Worm (Caenorhabditis elegans): Measurements from ENCODE around the gene nurf-1.

The nurf-1 gene

DNA sequence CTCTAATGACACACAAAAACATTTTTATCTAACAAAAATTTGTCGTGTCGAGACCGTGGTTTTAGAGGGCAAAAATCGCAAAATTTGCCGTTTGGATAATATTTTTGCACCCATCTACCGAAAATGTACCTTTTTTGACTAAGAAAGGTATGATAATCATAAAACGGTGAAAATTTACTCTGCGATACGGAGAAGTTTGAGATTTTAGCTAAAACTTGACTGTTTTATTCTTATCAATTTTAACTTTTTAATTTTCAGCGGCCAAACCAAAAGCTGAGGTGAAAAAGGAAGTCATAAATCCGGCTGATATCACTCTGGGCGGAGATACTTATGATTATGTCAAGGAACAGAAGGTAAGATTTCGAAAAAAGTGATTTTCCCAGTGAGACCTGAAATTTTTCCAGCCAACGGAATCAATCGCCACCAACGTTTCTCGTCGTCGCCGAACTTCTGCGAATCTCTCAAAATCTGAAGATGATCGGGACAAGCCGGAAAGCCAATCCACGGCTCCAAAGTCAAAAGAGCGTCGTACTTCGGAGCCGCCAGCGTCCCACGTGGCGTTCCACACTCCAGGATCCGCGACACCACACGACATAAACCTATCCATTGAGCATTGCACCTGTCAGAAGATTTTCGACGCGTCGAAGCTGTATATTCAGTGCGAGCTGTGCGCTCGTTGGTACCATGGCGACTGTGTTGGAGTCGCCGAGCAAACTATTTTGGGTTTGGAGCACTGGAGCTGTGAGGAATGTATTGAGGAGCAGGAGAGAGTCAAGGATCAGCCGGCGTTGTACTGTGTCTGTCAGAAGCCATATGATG, 15.8 kb downstream of the nurf-1 start (continued):
- no peak for TF ChIP-seq daf-8 (GFP tag; IDR thresholded peaks at IDR 0.05)
- no peak for TF ChIP-seq mep-1 (tag; optimal IDR thresholded peaks at IDR 0.05)
- TF ChIP-seq snpc-4 (tag; optimal IDR thresholded peaks at IDR 0.05): no peak
- TF ChIP-seq hmg-1.1 (GFP tag; IDR thresholded peaks at IDR 0.05): no peak
- TF ChIP-seq vab-7 (GFP tag; IDR thresholded peaks at IDR 0.05): no peak
- TF ChIP-seq R02D3.7 (tag; optimal IDR thresholded peaks at IDR 0.05): no peak
- no peak for TF ChIP-seq ama-1 (optimal IDR thresholded peaks at IDR 0.05)

DNA sequence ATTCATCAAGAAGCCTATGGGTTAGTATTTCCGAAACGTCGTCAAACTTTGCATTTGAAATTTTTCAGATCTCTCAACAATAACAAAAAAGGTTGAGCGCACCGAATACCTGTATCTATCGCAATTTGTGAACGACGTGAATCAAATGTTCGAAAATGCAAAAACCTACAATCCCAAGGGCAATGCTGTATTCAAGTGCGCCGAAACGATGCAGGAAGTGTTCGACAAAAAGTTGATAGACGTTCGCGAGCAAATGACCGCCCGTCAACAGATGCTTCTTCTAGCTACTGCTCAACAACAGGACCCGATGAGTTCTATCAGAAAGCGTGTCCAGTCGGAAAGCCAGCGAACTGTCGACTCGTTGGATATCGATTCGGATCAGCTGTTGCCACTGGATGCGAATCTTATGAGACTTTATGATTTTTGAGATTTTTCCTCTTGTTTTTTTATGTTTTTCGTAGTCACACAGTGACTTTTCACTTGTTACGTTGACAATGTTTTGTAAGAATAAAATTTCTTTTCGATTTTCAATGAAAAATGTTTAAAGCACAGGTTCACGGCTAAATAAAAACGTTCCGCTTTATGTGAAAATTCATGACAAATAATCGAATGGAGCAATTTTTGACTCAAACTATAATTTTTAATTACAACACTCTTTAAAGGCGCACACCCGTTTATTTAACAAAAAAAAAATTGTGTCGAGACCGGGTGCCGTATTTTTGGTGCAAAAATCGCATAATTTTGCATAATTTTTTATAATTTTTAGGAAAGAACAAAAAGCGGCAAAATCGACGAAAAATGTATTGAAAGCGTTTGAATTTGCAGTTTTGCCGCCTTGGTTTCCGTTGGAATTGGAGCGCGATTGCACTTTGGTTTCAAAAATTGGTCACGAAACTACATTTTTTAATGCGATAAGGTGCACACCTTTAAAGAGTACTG, 17.1 kb downstream of the nurf-1 start:
- TF ChIP-seq fkh-10 (GFP tag; optimal IDR thresholded peaks at IDR 0.05): no peak
- peak; percentile 68 for TF ChIP-seq nhr-77 (tag; optimal IDR thresholded peaks at IDR 0.05)
- no peak for TF ChIP-seq ceh-44 (GFP tag; IDR thresholded peaks at IDR 0.05)
- TF ChIP-seq F37D6.2 (tag; optimal IDR thresholded peaks at IDR 0.05): no peak
- no peak for TF ChIP-seq dmd-8 (GFP tag; IDR thresholded peaks at IDR 0.05)
- peak; percentile 39 for TF ChIP-seq duxl-1 (tag; optimal IDR thresholded peaks at IDR 0.05; ENCODE audit: poor library complexity)
- 0 out of 2 replicates have a peak, but pooled peaks have one; percentile 40 for TF ChIP-seq snpc-1.2 (GFP tag; IDR thresholded peaks at IDR 0.05)
- TF ChIP-seq mxl-2 (GFP tag; conservative IDR thresholded peaks at IDR 0.05): no peak
- TF ChIP-seq cey-2 (tag; optimal IDR thresholded peaks at IDR 0.05; ENCODE audit: borderline replicate concordance, insufficient read depth): no peak
- peak; percentile 66 for TF ChIP-seq nhr-25 (tag; optimal IDR thresholded peaks at IDR 0.05; ENCODE audit: borderline replicate concordance, insufficient read depth)
- TF ChIP-seq spr-3 (GFP tag; optimal IDR thresholded peaks at IDR 0.05): no peak
- TF ChIP-seq lir-3 (tag; optimal IDR thresholded peaks at IDR 0.05): peak; percentile 50
- TF ChIP-seq nhr-11 (tag; optimal IDR thresholded peaks at IDR 0.05): no peak
- TF ChIP-seq dve-1 (tag; optimal IDR thresholded peaks at IDR 0.05; ENCODE audit: insufficient read depth): peak; percentile 74
- no peak for TF ChIP-seq ceh-82 (tag; optimal IDR thresholded peaks at IDR 0.05)
- TF ChIP-seq ces-1 (GFP tag; optimal IDR thresholded peaks at IDR 0.05): no peak
- TF ChIP-seq hif-1 (tag; optimal IDR thresholded peaks at IDR 0.05): peak in 1 of 2 experiments; percentile 48
- TF ChIP-seq mdl-1 (tag; optimal IDR thresholded peaks at IDR 0.05): peak in 1 of 2 experiments; percentile 16
- TF ChIP-seq hlh-30 (tag; optimal IDR thresholded peaks at IDR 0.05; ENCODE audit: insufficient read depth): peak; percentile 61
- no peak for TF ChIP-seq nhr-10 (tag; optimal IDR thresholded peaks at IDR 0.05)
- TF ChIP-seq nhr-237 (tag; optimal IDR thresholded peaks at IDR 0.05): no peak
- TF ChIP-seq lin-38 (GFP tag; IDR thresholded peaks at IDR 0.05): peak; percentile 72
- peak; percentile 52 for TF ChIP-seq spr-1 (tag; optimal IDR thresholded peaks at IDR 0.05)
- no peak for TF ChIP-seq mes-2 (tag; optimal IDR thresholded peaks at IDR 0.05; ENCODE audit: poor library complexity, severe bottlenecking)
- peak; percentile 31 for TF ChIP-seq dpl-1 (GFP tag; optimal IDR thresholded peaks at IDR 0.05)
- TF ChIP-seq T26A8.4 (GFP tag; IDR thresholded peaks at IDR 0.05): peak; percentile 95
- TF ChIP-seq vab-7 (GFP tag; IDR thresholded peaks at IDR 0.05): no peak
- TF ChIP-seq lin-13 (GFP tag; optimal IDR thresholded peaks at IDR 0.05): no peak
- TF ChIP-seq nhr-28 (tag; optimal IDR thresholded peaks at IDR 0.05): no peak
- no peak for TF ChIP-seq Y5F2A.4 (GFP tag; optimal IDR thresholded peaks at IDR 0.05)
- TF ChIP-seq F10B5.3 (tag; optimal IDR thresholded peaks at IDR 0.05): peak; percentile 47
- TF ChIP-seq ZK337.2 (GFP tag; IDR thresholded peaks at IDR 0.05): no peak
- peak; percentile 88 for TF ChIP-seq nhr-42 (GFP tag; IDR thresholded peaks at IDR 0.05)
- TF ChIP-seq ceh-62 (tag; optimal IDR thresholded peaks at IDR 0.05): no peak
- peak; percentile 51 for TF ChIP-seq mep-1 (tag; optimal IDR thresholded peaks at IDR 0.05)
- peak; percentile 76 for TF ChIP-seq saeg-2 (GFP tag; IDR thresholded peaks at IDR 0.05)
- no peak for TF ChIP-seq F26F4.8 (GFP tag; conservative IDR thresholded peaks at IDR 0.05)
- TF ChIP-seq lin-29 (GFP tag; IDR thresholded peaks at IDR 0.05): peak; percentile 69
- no peak for TF ChIP-seq ceh-20 (GFP tag; IDR thresholded peaks at IDR 0.05)
- no peak for TF ChIP-seq F44E2.7 (GFP tag; IDR thresholded peaks at IDR 0.05)
